Worm (Caenorhabditis elegans): ENCODE data around the gene nhr-219.

DNA sequence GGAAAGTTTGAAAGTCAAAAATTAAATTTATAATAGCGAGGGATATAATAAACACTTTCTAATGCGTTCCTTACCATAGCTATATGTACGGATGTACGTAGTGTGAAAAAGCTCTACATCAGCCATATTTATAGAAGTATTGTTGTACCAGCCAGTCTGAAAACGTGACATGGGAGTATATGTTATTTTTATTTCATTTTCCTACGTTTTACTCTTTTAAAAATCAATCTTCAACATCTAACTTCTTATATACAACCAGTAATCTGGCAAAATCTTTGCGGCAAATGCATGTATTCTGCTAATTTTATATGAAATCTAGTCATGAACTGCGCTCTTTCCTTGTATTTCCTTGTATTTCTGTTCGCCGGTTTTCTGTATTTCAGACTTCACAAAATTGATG lies 33.7 kb downstream of the nhr-219 start, which contains the start of gene H14N18.2:
- TF ChIP-seq blmp-1 (tag; optimal IDR thresholded peaks at IDR 0.05; ENCODE audit: insufficient read depth) (no peak), nhr-237 (tag; optimal IDR thresholded peaks at IDR 0.05) (no peak)
